Worm (Caenorhabditis elegans) whole organism, late embryonic: Measurements from ENCODE around the gene M01F1.4.

Experiments used
- C08G9.2 ChIP-seq: sonication (generic microtip); optimal IDR thresholded peaks from 2 replicates; lab custom pipeline; 2016; ENCODE audit warnings: mild to moderate bottlenecking, missing genetic modification characterization, moderate library complexity, missing compliant biosample characterization
- C38D4.7 ChIP-seq: fragments of 200-800 bp; sonication (Bioruptor generic); optimal IDR thresholded peaks from 2 replicates; lab custom pipeline; 2018; ENCODE audit warnings: mild to moderate bottlenecking, missing genetic modification characterization, moderate library complexity, missing compliant biosample characterization
- K02D7.2 ChIP-seq: sonication (generic microtip); optimal IDR thresholded peaks from 2 replicates; lab custom pipeline; 2017; ENCODE audit warnings: mild to moderate bottlenecking, missing genetic modification characterization, missing compliant biosample characterization
- T23F11.4 ChIP-seq: fragments of 200-800 bp; sonication (Bioruptor generic); optimal IDR thresholded peaks from 2 replicates; lab custom pipeline; 2018; ENCODE audit warnings: mild to moderate bottlenecking, missing genetic modification characterization, missing compliant biosample characterization
- ahr-1 ChIP-seq: sonication (generic microtip); optimal IDR thresholded peaks from 2 replicates; lab custom pipeline; 2016; ENCODE audit warnings: missing genetic modification characterization, missing compliant biosample characterization
- ama-1 ChIP-seq: fragments of 150-350 bp; optimal IDR thresholded peaks from 2 replicates; lab custom pipeline; 2014
- ceh-14 ChIP-seq: sonication (generic microtip); optimal IDR thresholded peaks from 2 replicates; lab custom pipeline; 2016; ENCODE audit warnings: missing genotype, missing genetic modification characterization, missing compliant biosample characterization
- ceh-18 ChIP-seq: sonication (generic microtip); optimal IDR thresholded peaks from 2 replicates; lab custom pipeline; 2016; ENCODE audit warnings: missing genetic modification characterization, missing compliant biosample characterization
- ceh-19 ChIP-seq: fragments of 200-800 bp; sonication (Bioruptor generic); optimal IDR thresholded peaks from 2 replicates; lab custom pipeline; 2018; ENCODE audit warnings: mild to moderate bottlenecking, missing genetic modification characterization, missing compliant biosample characterization
- ceh-2 ChIP-seq: sonication (generic microtip); optimal IDR thresholded peaks from 2 replicates; lab custom pipeline; 2016; ENCODE audit warnings: missing genotype, missing genetic modification characterization, missing compliant biosample characterization
- ceh-24 ChIP-seq: sonication (generic microtip); optimal IDR thresholded peaks from 2 replicates; lab custom pipeline; 2016; ENCODE audit warnings: mild to moderate bottlenecking, missing genetic modification characterization, missing compliant biosample characterization
- ceh-31 ChIP-seq: sonication (generic microtip); optimal IDR thresholded peaks from 2 replicates; lab custom pipeline; 2016; ENCODE audit warnings: missing genetic modification characterization, missing compliant biosample characterization
- ceh-48 ChIP-seq: sonication (generic microtip); optimal IDR thresholded peaks from 2 replicates; lab custom pipeline; 2016; ENCODE audit warnings: missing genetic modification characterization, inconsistent platforms, missing compliant biosample characterization
- ceh-6 ChIP-seq: fragments of 200-800 bp; sonication (Bioruptor generic); optimal IDR thresholded peaks from 2 replicates; lab custom pipeline; 2018; ENCODE audit warnings: mild to moderate bottlenecking, missing genetic modification characterization, missing compliant biosample characterization
- ceh-9 ChIP-seq: sonication (generic microtip); optimal IDR thresholded peaks from 2 replicates; lab custom pipeline; 2016; ENCODE audit warnings: mild to moderate bottlenecking, missing genetic modification characterization, inconsistent platforms, missing compliant biosample characterization
- che-1 ChIP-seq: sonication (generic microtip); optimal IDR thresholded peaks from 2 replicates; lab custom pipeline; 2016; ENCODE audit warnings: mild to moderate bottlenecking, missing genetic modification characterization, missing compliant biosample characterization
- ets-4 ChIP-seq: sonication (generic microtip); optimal IDR thresholded peaks from 2 replicates; lab custom pipeline; 2016; ENCODE audit warnings: missing genetic modification characterization, missing compliant biosample characterization
- eyg-1 ChIP-seq: sonication (generic microtip); optimal IDR thresholded peaks from 2 replicates; lab custom pipeline; 2016; ENCODE audit warnings: missing genotype, missing genetic modification characterization, missing compliant biosample characterization
- fax-1 ChIP-seq: sonication (generic microtip); optimal IDR thresholded peaks from 2 replicates; lab custom pipeline; 2016; ENCODE audit warnings: missing genotype, missing genetic modification characterization, missing compliant biosample characterization
- fkh-6 ChIP-seq: sonication (generic microtip); optimal IDR thresholded peaks from 2 replicates; lab custom pipeline; 2016; ENCODE audit warnings: missing genetic modification characterization, missing compliant biosample characterization
- gmeb-2 ChIP-seq: sonication (generic microtip); optimal IDR thresholded peaks from 2 replicates; lab custom pipeline; 2016; ENCODE audit warnings: missing genetic modification characterization, inconsistent platforms, missing compliant biosample characterization
- hlh-13 ChIP-seq: fragments of 200-800 bp; sonication (Bioruptor generic); optimal IDR thresholded peaks from 2 replicates; lab custom pipeline; 2018; ENCODE audit warnings: mild to moderate bottlenecking, missing genetic modification characterization, missing compliant biosample characterization
- hlh-15 ChIP-seq: sonication (generic microtip); optimal IDR thresholded peaks from 2 replicates; lab custom pipeline; 2016; ENCODE audit warnings: missing genetic modification characterization, missing compliant biosample characterization
- hlh-6 ChIP-seq: sonication (generic microtip); optimal IDR thresholded peaks from 2 replicates; lab custom pipeline; 2016; ENCODE audit warnings: missing genotype, missing genetic modification characterization, missing compliant biosample characterization
- madf-2 ChIP-seq: sonication (generic microtip); optimal IDR thresholded peaks from 2 replicates; lab custom pipeline; 2017; ENCODE audit warnings: missing genetic modification characterization, missing compliant biosample characterization
- nhr-232 ChIP-seq: sonication (generic microtip); optimal IDR thresholded peaks from 2 replicates; lab custom pipeline; 2016; ENCODE audit warnings: missing genetic modification characterization, missing compliant biosample characterization
- npax-4 ChIP-seq: sonication (generic microtip); optimal IDR thresholded peaks from 2 replicates; lab custom pipeline; 2016; ENCODE audit warnings: missing genetic modification characterization, missing compliant biosample characterization
- odd-2 ChIP-seq: sonication (generic microtip); optimal IDR thresholded peaks from 2 replicates; lab custom pipeline; 2017; ENCODE audit warnings: antibody characterized with exemption, mild to moderate bottlenecking, missing genetic modification characterization, missing compliant biosample characterization
- pat-9 ChIP-seq: fragments of 200-800 bp; sonication (Bioruptor generic); optimal IDR thresholded peaks from 2 replicates; lab custom pipeline; 2018; ENCODE audit warnings: mild to moderate bottlenecking, missing genetic modification characterization, moderate library complexity, missing compliant biosample characterization
- pax-1 ChIP-seq: fragments of 150-350 bp; optimal IDR thresholded peaks from 2 replicates; lab custom pipeline; 2014; ENCODE audit warnings: missing biosample characterization, missing genetic modification characterization
- pha-2 ChIP-seq: sonication (generic microtip); optimal IDR thresholded peaks from 2 replicates; lab custom pipeline; 2017; ENCODE audit warnings: mild to moderate bottlenecking, missing genetic modification characterization, missing compliant biosample characterization
- pqm-1 ChIP-seq: sonication (generic microtip); optimal IDR thresholded peaks from 2 replicates; lab custom pipeline; 2016; ENCODE audit warnings: missing genetic modification characterization, missing compliant biosample characterization
- pros-1 ChIP-seq: fragments of 150-350 bp; optimal IDR thresholded peaks from 2 replicates; lab custom pipeline; 2014; ENCODE audit warnings: missing biosample characterization, missing genetic modification reagents, missing genetic modification characterization
- ref-2 ChIP-seq: sonication (generic microtip); optimal IDR thresholded peaks from 2 replicates; lab custom pipeline; 2016; ENCODE audit warnings: missing genetic modification characterization, missing compliant biosample characterization
- sdc-2 ChIP-seq: sonication (generic microtip); optimal IDR thresholded peaks from 2 replicates; lab custom pipeline; 2016; ENCODE audit warnings: missing genotype, missing genetic modification characterization, missing compliant biosample characterization
- sox-2 ChIP-seq: fragments of 200-800 bp; sonication (Bioruptor generic); IDR thresholded peaks from 2 replicates; pipeline ENCODE4 v1.3.6; 2022; ENCODE audit warnings: missing genetic modification reagents, missing genetic modification characterization, missing compliant biosample characterization
- syd-9 ChIP-seq: sonication (generic microtip); optimal IDR thresholded peaks from 2 replicates; lab custom pipeline; 2016; ENCODE audit warnings: mild to moderate bottlenecking, missing genetic modification characterization, moderate library complexity, missing compliant biosample characterization
- ttx-3 ChIP-seq: sonication (generic microtip); optimal IDR thresholded peaks from 2 replicates; lab custom pipeline; 2016; ENCODE audit warnings: missing genetic modification reagents, missing genetic modification characterization, missing compliant biosample characterization
- unc-3 ChIP-seq, 2 experiments: fragments of 200-800 bp in 1 of 2; sonication (Bioruptor generic) in 1 of 2; sonication (generic microtip) in 1 of 2; conservative IDR thresholded peaks in 1 of 2; optimal IDR thresholded peaks in 1 of 2; 2 replicates each; pipeline versions ENCODE4 v1.3.6 to Lab custom; 2016 to 2022; ENCODE audit warnings: missing compliant biosample characterization in 2 of 2, missing genetic modification characterization in 2 of 2, missing genetic modification reagents in 1 of 2
- unc-86 ChIP-seq: sonication (generic microtip); optimal IDR thresholded peaks from 2 replicates; lab custom pipeline; 2016; ENCODE audit warnings: missing genetic modification characterization, missing compliant biosample characterization
- zip-5 ChIP-seq: sonication (generic microtip); optimal IDR thresholded peaks from 2 replicates; lab custom pipeline; 2016; ENCODE audit warnings: missing genetic modification characterization, missing compliant biosample characterization

Gene M01F1.4

ce11 chrIII:3532035-3532434, 22.2 kb upstream of the M01F1.4 start (continued):
- TF ChIP-seq C08G9.2 (tag; lab: Kevin White, UChicago) (no peak), nhr-232 (tag; lab: Kevin White, UChicago) (no peak), pqm-1 (no peak), unc-3 (GFP tag; conservative IDR thresholded peaks at IDR 0.05; lab: Robert Waterston, UW) (no peak), unc-3 (tag; optimal IDR thresholded peaks at IDR 0.05; lab: Kevin White, UChicago) (no peak), hlh-15 (tag; lab: Kevin White, UChicago) (no peak), sdc-2 (no peak), madf-2 (tag; lab: Kevin White, UChicago) (no peak), T23F11.4 (GFP tag; lab: Kevin White, UChicago) (no peak), zip-5 (tag; lab: Kevin White, UChicago) (no peak), odd-2 (tag; lab: Kevin White, UChicago) (no peak), ceh-48 (tag; lab: Kevin White, UChicago) (peak; percentile 72), eyg-1 (tag; lab: Kevin White, UChicago) (no peak), ceh-31 (tag; lab: Kevin White, UChicago) (peak; percentile 87), pros-1 (no peak), K02D7.2 (no peak), hlh-6 (tag; lab: Kevin White, UChicago) (no peak), che-1 (tag; lab: Kevin White, UChicago) (no peak)

ce11 chrIII:3529744-3530208, 19.9 kb upstream of the M01F1.4 start, which contains the start of gene pitp-1:
Gene pitp-1, minus strand, starts transcription at chrIII:3529794.
- TF ChIP-seq sox-2 (GFP tag; lab: Robert Waterston, UW), result no peak
- TF ChIP-seq pax-1, result no peak
- no peak for TF ChIP-seq ama-1 (lab: Kevin White, UChicago)
- no peak for TF ChIP-seq ceh-18 (tag; lab: Kevin White, UChicago)
- no peak for TF ChIP-seq unc-86 (tag; lab: Kevin White, UChicago)
- no peak for TF ChIP-seq ref-2 (tag; lab: Kevin White, UChicago)
- TF ChIP-seq ceh-9 (tag; lab: Kevin White, UChicago), result no peak
- no peak for TF ChIP-seq ceh-24
- TF ChIP-seq ceh-2 (tag; lab: Kevin White, UChicago), result no peak
- TF ChIP-seq fax-1, result no peak
- TF ChIP-seq ttx-3 (tag; lab: Kevin White, UChicago), result no peak
- no peak for TF ChIP-seq pha-2
- no peak for TF ChIP-seq gmeb-2
- TF ChIP-seq ceh-31 (tag; lab: Kevin White, UChicago), result no peak
- TF ChIP-seq ceh-19 (GFP tag; lab: Kevin White, UChicago), result no peak
- no peak for TF ChIP-seq ets-4 (tag; lab: Kevin White, UChicago)
- no peak for TF ChIP-seq ahr-1
- no peak for TF ChIP-seq hlh-6 (tag; lab: Kevin White, UChicago)

ce11 chrIII:3528342-3528741, 18.5 kb upstream of the M01F1.4 start, which contains the start of gene rpl-37:
Gene rpl-37, plus strand, starts transcription at chrIII:3528642.
- TF ChIP-seq ceh-14 (tag; lab: Kevin White, UChicago) (no peak), syd-9 (tag; lab: Kevin White, UChicago) (no peak), pros-1 (no peak), ceh-6 (GFP tag; lab: Kevin White, UChicago) (no peak), npax-4 (tag; lab: Kevin White, UChicago) (no peak), C38D4.7 (no peak), sdc-2 (no peak), hlh-13 (no peak), pat-9 (tag; lab: Kevin White, UChicago) (no peak), gmeb-2 (no peak), fkh-6 (tag; lab: Kevin White, UChicago) (no peak)
- TF ChIP-seq, all 69 proteins: peak for 0
